Worm (Caenorhabditis elegans) whole organism, early embryonic: ENCODE results near the gene C13E3.1.

Experiments used
- F13C5.2 ChIP-seq: sonication (generic microtip); optimal IDR thresholded peaks from 2 replicates; lab custom pipeline; 2017; ENCODE audit warnings: mild to moderate bottlenecking, missing genetic modification characterization, inconsistent platforms, missing compliant biosample characterization
- aly-1 ChIP-seq: sonication (generic microtip); optimal IDR thresholded peaks from 2 replicates; lab custom pipeline; 2016; ENCODE audit warnings: missing genetic modification characterization, missing compliant biosample characterization
- ama-1 ChIP-seq: fragments of 150-350 bp; optimal IDR thresholded peaks from 2 replicates; lab custom pipeline; 2014
- ceh-13 ChIP-seq: fragments of 200-800 bp; sonication (Bioruptor generic); optimal IDR thresholded peaks from 2 replicates; lab custom pipeline; 2018; ENCODE audit warnings: mild to moderate bottlenecking, missing genetic modification characterization, missing compliant biosample characterization
- flt-1 ChIP-seq: fragments of 200-800 bp; sonication (Bioruptor generic); IDR thresholded peaks from 2 replicates; pipeline ENCODE4 v1.3.6; 2022; ENCODE audit warnings: missing genetic modification characterization, missing compliant biosample characterization
- hmbx-1 ChIP-seq: sonication (generic microtip); optimal IDR thresholded peaks from 2 replicates; lab custom pipeline; 2016; ENCODE audit warnings: mild to moderate bottlenecking, missing genetic modification characterization, missing compliant biosample characterization
- tbx-11 ChIP-seq: fragments of 200-800 bp; sonication (Bioruptor generic); IDR thresholded peaks from 2 replicates; pipeline ENCODE4 v1.3.6; 2022; ENCODE audit warnings: missing genetic modification characterization, missing compliant biosample characterization

DNA sequence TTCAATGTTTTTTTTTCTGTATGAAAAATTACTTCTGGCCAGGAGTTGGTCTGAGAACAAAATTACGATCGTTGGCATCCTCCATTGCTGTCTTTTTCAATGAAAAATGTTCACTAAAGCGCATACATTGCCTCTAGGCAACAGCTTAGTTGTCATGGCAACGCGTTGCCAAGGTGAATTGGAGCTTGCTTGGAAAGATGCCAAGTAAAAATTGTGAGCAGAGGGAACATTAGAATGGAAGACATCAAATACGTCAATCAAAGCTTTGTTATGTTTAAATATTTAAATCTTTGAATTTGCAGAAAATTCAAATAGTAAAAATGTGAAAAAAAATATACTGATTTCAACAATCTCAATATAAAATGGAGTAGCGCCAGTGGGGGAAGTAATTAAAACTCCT, 47.2 kb downstream of the C13E3.1 start, which contains the start of gene dylt-2:
- TF ChIP-seq F13C5.2 (tag; lab: Kevin White, UChicago) (no peak), tbx-11 (GFP tag; lab: Robert Waterston, UW) (no peak), ceh-13 (GFP tag; lab: Kevin White, UChicago) (no peak), ama-1 (lab: Kevin White, UChicago) (no peak), flt-1 (GFP tag; lab: Robert Waterston, UW) (no peak), aly-1 (tag; lab: Kevin White, UChicago) (no peak), hmbx-1 (tag; lab: Kevin White, UChicago) (no peak)
